Worm (Caenorhabditis elegans) whole organism, late embryonic: ENCODE data around the gene ZK1307.9.

Experiments used
- fax-1 ChIP-seq: sonication (generic microtip); optimal IDR thresholded peaks from 2 replicates; lab custom pipeline; 2016; ENCODE audit warnings: missing genotype, missing genetic modification characterization, missing compliant biosample characterization
- ztf-16 ChIP-seq: sonication (generic microtip); optimal IDR thresholded peaks from 2 replicates; lab custom pipeline; 2017; ENCODE audit warnings: missing genetic modification characterization, missing compliant biosample characterization

DNA sequence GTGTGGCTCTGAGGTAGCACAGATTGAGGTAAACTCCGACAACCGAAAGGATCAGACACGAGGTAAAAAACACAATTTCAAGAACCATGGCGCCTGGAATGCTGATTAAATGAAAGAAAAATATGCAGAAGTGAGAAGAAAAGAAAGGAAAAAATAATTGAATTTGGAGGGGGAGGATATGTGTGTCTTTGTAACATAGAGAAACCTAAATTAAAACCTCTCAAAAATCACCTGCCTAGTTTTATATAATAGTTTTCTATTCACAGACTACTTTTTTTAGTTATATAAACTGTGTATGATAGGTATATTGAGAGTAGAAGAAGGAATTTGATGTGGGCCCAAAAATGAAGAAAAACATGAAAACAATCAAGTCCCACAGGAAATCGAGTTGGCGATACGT lies 16.3 kb downstream of the ZK1307.9 start, which contains the start of gene ZK1320.5:
- no peak for TF ChIP-seq fax-1 (tag; lab: Kevin White, UChicago)
- TF ChIP-seq ztf-16 = no peak
